Worm (Caenorhabditis elegans) whole organism, L2 larva: ENCODE data around the gene dnj-26.

Experiments used
- egl-27 ChIP-seq: sonication (generic microtip); optimal IDR thresholded peaks from 3 replicates; lab custom pipeline; 2017; ENCODE audit warnings: missing biosample characterization, missing genetic modification reagents, missing genetic modification characterization
- elt-1 ChIP-seq: fragments of 150-350 bp; optimal IDR thresholded peaks from 2 replicates; lab custom pipeline; 2014; ENCODE audit warnings: missing biosample characterization, missing genetic modification characterization
- fos-1 ChIP-seq: fragments of 150-350 bp; optimal IDR thresholded peaks from 2 replicates; lab custom pipeline; 2014; ENCODE audit warnings: missing biosample characterization, missing genetic modification characterization
- nhr-10 ChIP-seq: sonication (generic microtip); optimal IDR thresholded peaks from 2 replicates; lab custom pipeline; 2017; ENCODE audit warnings: missing biosample characterization, missing genetic modification characterization
- nhr-11 ChIP-seq: fragments of 150-350 bp; optimal IDR thresholded peaks from 2 replicates; lab custom pipeline; 2014; ENCODE audit warnings: missing biosample characterization, missing genetic modification characterization
- nhr-237 ChIP-seq: fragments of 150-350 bp; optimal IDR thresholded peaks from 2 replicates; lab custom pipeline; 2014; ENCODE audit warnings: missing biosample characterization, missing genetic modification characterization
- skn-1 ChIP-seq: sonication (generic microtip); optimal IDR thresholded peaks from 2 replicates; lab custom pipeline; 2017; ENCODE audit warnings: missing biosample characterization, missing genetic modification characterization
- snpc-4 ChIP-seq: fragments of 150-350 bp; optimal IDR thresholded peaks from 2 replicates; lab custom pipeline; 2014; ENCODE audit warnings: missing biosample characterization, missing genetic modification characterization
- unc-62 ChIP-seq: fragments of 150-350 bp; optimal IDR thresholded peaks from 2 replicates; lab custom pipeline; 2014; ENCODE audit warnings: missing biosample characterization, missing genetic modification reagents, missing genetic modification characterization

- TF ChIP-seq skn-1 (tag; lab: Kevin White, UChicago) (no peak), elt-1 (tag; lab: Kevin White, UChicago) (no peak), snpc-4 (no peak), unc-62 (GFP tag; lab: Kevin White, UChicago) (no peak), nhr-11 (tag; lab: Kevin White, UChicago) (no peak), nhr-10 (tag; lab: Kevin White, UChicago) (no peak), fos-1 (tag; lab: Kevin White, UChicago) (no peak), nhr-237 (tag; lab: Kevin White, UChicago) (no peak), egl-27 (tag; lab: Kevin White, UChicago) (no peak)
Measured at ce11 chrIV:12259161-12259870, 6.8 kb upstream of the dnj-26 start, which contains the start of gene Y39C12A.9.
